Worm (Caenorhabditis elegans) whole organism, early embryonic: ENCODE data around the gene srh-68.

Source experiments
- B0310.2 ChIP-seq: sonication (generic microtip); optimal IDR thresholded peaks from 2 replicates; lab custom pipeline; 2016; ENCODE audit warnings: mild to moderate bottlenecking, missing genetic modification characterization, missing compliant biosample characterization
- F13C5.2 ChIP-seq: sonication (generic microtip); optimal IDR thresholded peaks from 2 replicates; lab custom pipeline; 2017; ENCODE audit warnings: mild to moderate bottlenecking, missing genetic modification characterization, inconsistent platforms, missing compliant biosample characterization
- aly-1 ChIP-seq: sonication (generic microtip); optimal IDR thresholded peaks from 2 replicates; lab custom pipeline; 2016; ENCODE audit warnings: missing genetic modification characterization, missing compliant biosample characterization
- ama-1 ChIP-seq: fragments of 150-350 bp; optimal IDR thresholded peaks from 2 replicates; lab custom pipeline; 2014
- ceh-36 ChIP-seq: sonication (generic microtip); optimal IDR thresholded peaks from 2 replicates; lab custom pipeline; 2016; ENCODE audit warnings: missing genetic modification characterization, inconsistent platforms, missing compliant biosample characterization
- hmbx-1 ChIP-seq: sonication (generic microtip); optimal IDR thresholded peaks from 2 replicates; lab custom pipeline; 2016; ENCODE audit warnings: mild to moderate bottlenecking, missing genetic modification characterization, missing compliant biosample characterization
- hnd-1 ChIP-seq: sonication (generic microtip); optimal IDR thresholded peaks from 2 replicates; lab custom pipeline; 2016; ENCODE audit warnings: missing genetic modification characterization, missing compliant biosample characterization
- pes-1 ChIP-seq: fragments of 200-800 bp; sonication (Bioruptor generic); IDR thresholded peaks from 2 replicates; pipeline ENCODE4 v1.3.6; 2022; ENCODE audit warnings: missing genetic modification reagents, missing genetic modification characterization, missing compliant biosample characterization
- scrt-1 ChIP-seq: fragments of 200-800 bp; sonication (Bioruptor generic); IDR thresholded peaks from 2 replicates; pipeline ENCODE4 v1.3.6; 2022; ENCODE audit warnings: missing genetic modification characterization, missing compliant biosample characterization
- tbx-37 ChIP-seq: fragments of 200-800 bp; sonication (Bioruptor generic); conservative IDR thresholded peaks from 2 replicates; pipeline ENCODE4 v1.3.6; 2022; ENCODE audit warnings: missing genetic modification reagents, missing genetic modification characterization, missing compliant biosample characterization
- tra-4 ChIP-seq: sonication (generic microtip); optimal IDR thresholded peaks from 2 replicates; lab custom pipeline; 2017; ENCODE audit warnings: missing genetic modification characterization, missing compliant biosample characterization

DNA sequence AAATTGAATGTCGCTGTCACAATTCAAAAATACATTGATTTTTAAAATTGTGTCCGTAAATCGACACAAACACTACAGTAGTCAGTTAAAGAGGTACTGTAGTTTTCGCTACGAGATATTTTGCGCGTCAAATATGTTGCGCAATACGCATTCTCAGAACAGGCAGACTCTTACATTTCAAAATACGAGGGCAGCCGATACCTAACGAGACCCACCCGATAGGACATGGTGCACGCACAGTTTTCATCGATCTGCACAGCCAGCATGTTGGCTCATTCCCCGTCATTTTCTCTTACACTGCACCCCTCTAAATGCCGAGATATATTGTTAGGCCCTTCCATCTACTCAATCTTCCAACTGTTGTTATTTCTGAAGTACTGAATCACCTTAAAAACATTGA, 44.9 kb upstream of the srh-68 start, which contains the start of gene F15A4.2:
- no peak for TF ChIP-seq B0310.2 (tag; lab: Kevin White, UChicago)
- no peak for TF ChIP-seq aly-1 (tag; lab: Kevin White, UChicago)
- no peak for TF ChIP-seq ama-1
- TF ChIP-seq pes-1 (GFP tag; lab: Robert Waterston, UW): no peak
- TF ChIP-seq tbx-37 (GFP tag; lab: Robert Waterston, UW): no peak
- no peak for TF ChIP-seq hnd-1
- TF ChIP-seq scrt-1: no peak
- TF ChIP-seq tra-4 (tag; lab: Kevin White, UChicago): no peak
- no peak for TF ChIP-seq F13C5.2 (tag; lab: Kevin White, UChicago)
- TF ChIP-seq hmbx-1 (tag; lab: Kevin White, UChicago): no peak
- TF ChIP-seq ceh-36 (tag; lab: Kevin White, UChicago): no peak
